Worm (Caenorhabditis elegans): ENCODE measurements around the gene F48C5.2.

Gene F48C5.2

ce11 chrX:11482637-11483036 lies 28.5 kb upstream of the F48C5.2 start:
- TF ChIP-seq elt-2 (tag; optimal IDR thresholded peaks at IDR 0.05) (peak; percentile 37), C08G9.2 (tag; optimal IDR thresholded peaks at IDR 0.05) (no peak), C38D4.7 (GFP tag; optimal IDR thresholded peaks at IDR 0.05) (no peak), elt-4 (tag; optimal IDR thresholded peaks at IDR 0.05) (no peak), ceh-45 (GFP tag; IDR thresholded peaks at IDR 0.05) (no peak), zip-5 (tag; optimal IDR thresholded peaks at IDR 0.05) (no peak)

DNA sequence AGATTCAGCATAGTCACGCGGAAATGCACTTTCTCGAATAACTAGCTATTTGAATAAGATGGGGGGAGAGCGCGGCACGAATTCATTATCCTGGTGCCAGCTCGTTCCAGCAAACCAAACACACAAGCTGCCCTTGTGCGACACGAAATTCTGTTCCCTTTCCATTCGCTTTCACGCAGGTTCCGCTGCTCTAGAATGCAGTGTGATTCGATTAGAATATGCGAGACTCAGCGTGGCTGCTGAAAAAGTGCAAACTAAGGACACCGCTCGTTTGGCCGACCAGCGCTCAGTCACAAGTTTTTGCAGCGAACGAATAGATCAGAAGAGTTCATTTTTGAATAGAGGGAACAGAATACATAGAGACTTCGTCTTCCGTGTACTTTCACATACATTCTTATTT lies 28.0 kb upstream of the F48C5.2 start:
- no peak for TF ChIP-seq nhr-232 (tag; optimal IDR thresholded peaks at IDR 0.05)
- no peak for TF ChIP-seq ceh-24 (tag; optimal IDR thresholded peaks at IDR 0.05)
- TF ChIP-seq unc-55 (GFP tag; optimal IDR thresholded peaks at IDR 0.05), result no peak
- TF ChIP-seq unc-3 (GFP tag; conservative IDR thresholded peaks at IDR 0.05), result no peak
- no peak for TF ChIP-seq unc-3 (tag; optimal IDR thresholded peaks at IDR 0.05)
- no peak for TF ChIP-seq elt-4 (tag; optimal IDR thresholded peaks at IDR 0.05)

ce11 chrX:11481825-11482093 lies 27.6 kb upstream of the F48C5.2 start:
- TF ChIP-seq rnt-1 (tag; optimal IDR thresholded peaks at IDR 0.05) (no peak), lin-11 (tag; optimal IDR thresholded peaks at IDR 0.05) (no peak), pha-4 (tag; optimal IDR thresholded peaks at IDR 0.05) (no peak), Y22D7AL.16 (tag; optimal IDR thresholded peaks at IDR 0.05) (no peak), npax-4 (tag; optimal IDR thresholded peaks at IDR 0.05) (no peak), zip-5 (tag; optimal IDR thresholded peaks at IDR 0.05) (no peak), ets-4 (tag; optimal IDR thresholded peaks at IDR 0.05) (no peak), F13H6.1 (tag; optimal IDR thresholded peaks at IDR 0.05) (no peak)

DNA sequence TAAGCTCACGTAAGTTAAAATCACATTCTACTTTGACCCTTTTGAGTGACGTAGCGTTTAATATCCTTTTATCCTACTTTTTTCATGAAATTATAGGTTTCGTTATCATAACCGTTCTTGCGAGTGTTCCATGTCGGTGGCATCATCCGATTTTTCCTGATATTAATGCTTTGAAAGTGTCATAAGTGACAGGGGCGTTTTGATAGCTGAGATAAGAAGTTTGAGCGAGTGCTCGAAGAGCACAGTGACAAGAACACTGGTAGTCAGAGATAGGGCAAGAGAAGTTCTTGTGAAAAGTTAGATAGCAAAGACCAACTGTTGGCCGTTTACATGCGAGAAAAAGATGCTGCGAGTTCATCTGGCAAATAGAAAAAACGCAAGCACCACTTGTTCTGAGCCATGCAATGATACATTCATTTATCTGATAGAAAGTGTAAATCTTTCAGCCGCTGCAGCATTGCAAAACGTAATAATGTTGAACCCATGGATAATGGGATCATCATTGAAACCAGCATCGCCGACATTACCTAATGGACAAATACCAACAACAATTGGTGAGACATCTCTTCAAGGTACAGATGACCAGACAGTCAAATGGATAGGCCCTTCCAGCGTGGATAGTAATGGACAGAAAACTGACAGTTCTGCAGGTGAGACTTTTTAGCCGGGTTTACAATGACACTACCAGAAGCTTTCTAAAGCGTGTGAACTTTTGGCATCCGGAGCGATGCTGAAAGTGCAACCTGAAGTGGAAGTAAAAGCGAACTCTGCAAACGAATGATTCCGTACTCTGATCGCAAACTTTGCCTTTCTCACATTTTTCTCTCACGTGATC lies 27.1 kb upstream of the F48C5.2 start:
- no peak for TF ChIP-seq ceh-31 (tag; optimal IDR thresholded peaks at IDR 0.05)
- no peak for TF ChIP-seq mec-3 (tag; optimal IDR thresholded peaks at IDR 0.05; ENCODE audit: borderline replicate concordance)
- TF ChIP-seq elt-4 (tag; optimal IDR thresholded peaks at IDR 0.05), result no peak
- TF ChIP-seq nhr-232 (tag; optimal IDR thresholded peaks at IDR 0.05), result no peak
- TF ChIP-seq ceh-45 (GFP tag; IDR thresholded peaks at IDR 0.05), result no peak
- TF ChIP-seq lim-6 (tag; optimal IDR thresholded peaks at IDR 0.05), result no peak
- TF ChIP-seq unc-86 (tag; optimal IDR thresholded peaks at IDR 0.05), result no peak
- no peak for TF ChIP-seq nhr-11 (tag; optimal IDR thresholded peaks at IDR 0.05)
- no peak for TF ChIP-seq che-1 (tag; optimal IDR thresholded peaks at IDR 0.05)
- no peak for TF ChIP-seq hlh-30 (tag; optimal IDR thresholded peaks at IDR 0.05; ENCODE audit: insufficient read depth)
- TF ChIP-seq unc-55 (GFP tag; optimal IDR thresholded peaks at IDR 0.05), result no peak
- no peak for TF ChIP-seq ceh-6 (GFP tag; optimal IDR thresholded peaks at IDR 0.05)
- no peak for TF ChIP-seq ceh-2 (tag; optimal IDR thresholded peaks at IDR 0.05)

ce11 chrX:11480032-11480431 lies 25.9 kb upstream of the F48C5.2 start:
- TF ChIP-seq fkh-6 (tag; optimal IDR thresholded peaks at IDR 0.05), result no peak
- no peak for TF ChIP-seq nhr-232 (tag; optimal IDR thresholded peaks at IDR 0.05)
- TF ChIP-seq hlh-6 (tag; optimal IDR thresholded peaks at IDR 0.05), result no peak
- no peak for TF ChIP-seq sdc-2 (tag; optimal IDR thresholded peaks at IDR 0.05)
- TF ChIP-seq lin-11 (tag; optimal IDR thresholded peaks at IDR 0.05), result no peak
- no peak for TF ChIP-seq T23F11.4 (GFP tag; optimal IDR thresholded peaks at IDR 0.05)
- TF ChIP-seq C08G9.2 (tag; optimal IDR thresholded peaks at IDR 0.05), result no peak
- no peak for TF ChIP-seq tbx-7 (tag; optimal IDR thresholded peaks at IDR 0.05)

- TF ChIP-seq che-1 (tag; optimal IDR thresholded peaks at IDR 0.05) (no peak), syd-9 (tag; optimal IDR thresholded peaks at IDR 0.05) (no peak), odd-2 (tag; optimal IDR thresholded peaks at IDR 0.05) (no peak), ceh-6 (GFP tag; optimal IDR thresholded peaks at IDR 0.05) (no peak), C38D4.7 (GFP tag; optimal IDR thresholded peaks at IDR 0.05) (no peak), hlh-13 (GFP tag; optimal IDR thresholded peaks at IDR 0.05) (no peak), ceh-48 (tag; optimal IDR thresholded peaks at IDR 0.05) (no peak), ceh-9 (tag; optimal IDR thresholded peaks at IDR 0.05) (no peak), ets-4 (tag; optimal IDR thresholded peaks at IDR 0.05) (no peak), pag-3 (tag; optimal IDR thresholded peaks at IDR 0.05; ENCODE audit: borderline replicate concordance) (no peak), zip-5 (tag; optimal IDR thresholded peaks at IDR 0.05) (no peak)
Measured at ce11 chrX:11479321-11479863, 25.3 kb upstream of the F48C5.2 start.

All from whole organism, late embryonic.